Worm (Caenorhabditis elegans) whole organism, L2 larva: ENCODE data around the gene F52E4.5.

Experiments
- C34F6.9 ChIP-seq: fragments of 150-350 bp; optimal IDR thresholded peaks from 2 replicates; lab custom pipeline; 2014; ENCODE audit warnings: missing biosample characterization, missing genetic modification characterization
- F13H6.1 ChIP-seq: sonication (generic microtip); optimal IDR thresholded peaks from 2 replicates; lab custom pipeline; 2016; ENCODE audit warnings: missing genetic modification characterization, missing compliant biosample characterization
- alr-1 ChIP-seq: fragments of 150-350 bp; optimal IDR thresholded peaks from 2 replicates; lab custom pipeline; 2014; ENCODE audit warnings: missing biosample characterization, missing genetic modification characterization
- blmp-1 ChIP-seq: sonication (generic microtip); optimal IDR thresholded peaks from 2 replicates; lab custom pipeline; 2017; ENCODE audit warnings: missing genetic modification characterization, mild to moderate bottlenecking, missing compliant biosample characterization, antibody characterized with exemption, moderate library complexity; ENCODE audit not compliant: insufficient read depth
- ceh-16 ChIP-seq: fragments of 150-350 bp; optimal IDR thresholded peaks from 2 replicates; lab custom pipeline; 2014; ENCODE audit warnings: missing biosample characterization, missing genetic modification characterization
- ceh-82 ChIP-seq: fragments of 150-350 bp; optimal IDR thresholded peaks from 2 replicates; lab custom pipeline; 2014; ENCODE audit warnings: missing biosample characterization, missing genetic modification characterization
- crh-2 ChIP-seq: sonication (generic microtip); optimal IDR thresholded peaks from 2 replicates; lab custom pipeline; 2017; ENCODE audit warnings: missing biosample characterization, missing genetic modification characterization
- dmd-4 ChIP-seq: sonication (generic microtip); optimal IDR thresholded peaks from 2 replicates; lab custom pipeline; 2017; ENCODE audit warnings: missing biosample characterization, missing genetic modification characterization
- egl-27 ChIP-seq: sonication (generic microtip); optimal IDR thresholded peaks from 3 replicates; lab custom pipeline; 2017; ENCODE audit warnings: missing biosample characterization, missing genetic modification reagents, missing genetic modification characterization
- elt-1 ChIP-seq: fragments of 150-350 bp; optimal IDR thresholded peaks from 2 replicates; lab custom pipeline; 2014; ENCODE audit warnings: missing biosample characterization, missing genetic modification characterization
- fos-1 ChIP-seq: fragments of 150-350 bp; optimal IDR thresholded peaks from 2 replicates; lab custom pipeline; 2014; ENCODE audit warnings: missing biosample characterization, missing genetic modification characterization
- gmeb-1 ChIP-seq: fragments of 150-350 bp; optimal IDR thresholded peaks from 2 replicates; lab custom pipeline; 2014; ENCODE audit warnings: missing biosample characterization, missing genetic modification characterization
- lin-11 ChIP-seq: fragments of 150-350 bp; sonication (generic microtip); optimal IDR thresholded peaks from 2 replicates; lab custom pipeline; 2014; ENCODE audit warnings: missing biosample characterization, missing genetic modification characterization, inconsistent platforms, mixed read lengths
- lin-13 ChIP-seq: fragments of 150-350 bp; optimal IDR thresholded peaks from 2 replicates; lab custom pipeline; 2014; ENCODE audit warnings: missing biosample characterization, missing genetic modification reagents, missing genetic modification characterization
- lin-39 ChIP-seq: fragments of 150-350 bp; optimal IDR thresholded peaks from 2 replicates; lab custom pipeline; 2014; ENCODE audit warnings: missing biosample characterization, missing genetic modification reagents, missing genetic modification characterization
- lsy-2 ChIP-seq, 2 experiments: fragments of 150-350 bp in 1 of 2; sonication (generic microtip) in 1 of 2; optimal IDR thresholded peaks; 2 replicates each; lab custom pipeline; 2014 to 2017; ENCODE audit warnings: missing biosample characterization in 2 of 2, missing genetic modification characterization in 2 of 2
- mab-5 ChIP-seq: fragments of 150-350 bp; optimal IDR thresholded peaks from 2 replicates; lab custom pipeline; 2014; ENCODE audit warnings: missing biosample characterization, missing genetic modification characterization
- mbf-1 ChIP-seq: sonication (generic microtip); optimal IDR thresholded peaks from 2 replicates; lab custom pipeline; 2017; ENCODE audit warnings: missing biosample characterization, missing genetic modification characterization
- mdl-1 ChIP-seq, 2 experiments: fragments of 150-350 bp in 1 of 2; sonication (generic microtip) in 1 of 2; optimal IDR thresholded peaks; 2 replicates each; lab custom pipeline; 2017; ENCODE audit warnings: missing biosample characterization in 2 of 2, missing genetic modification characterization in 2 of 2
- nhr-11 ChIP-seq: fragments of 150-350 bp; optimal IDR thresholded peaks from 2 replicates; lab custom pipeline; 2014; ENCODE audit warnings: missing biosample characterization, missing genetic modification characterization
- nhr-129 ChIP-seq: fragments of 150-350 bp; optimal IDR thresholded peaks from 2 replicates; lab custom pipeline; 2014; ENCODE audit warnings: missing biosample characterization, missing genetic modification characterization
- nhr-23 ChIP-seq: fragments of 150-350 bp; optimal IDR thresholded peaks from 2 replicates; lab custom pipeline; 2014; ENCODE audit warnings: missing biosample characterization, missing genetic modification reagents, missing genetic modification characterization
- nhr-6 ChIP-seq: fragments of 150-350 bp; optimal IDR thresholded peaks from 2 replicates; lab custom pipeline; 2014; ENCODE audit warnings: missing biosample characterization, missing genetic modification characterization
- nhr-77 ChIP-seq: fragments of 150-350 bp; optimal IDR thresholded peaks from 2 replicates; lab custom pipeline; 2014; ENCODE audit warnings: missing biosample characterization, missing genetic modification characterization
- sem-4 ChIP-seq: fragments of 150-350 bp; optimal IDR thresholded peaks from 2 replicates; lab custom pipeline; 2014; ENCODE audit warnings: missing biosample characterization, missing genetic modification reagents, missing genetic modification characterization
- skn-1 ChIP-seq: sonication (generic microtip); optimal IDR thresholded peaks from 2 replicates; lab custom pipeline; 2017; ENCODE audit warnings: missing biosample characterization, missing genetic modification characterization
- sma-9 ChIP-seq, 2 experiments: fragments of 150-350 bp in 1 of 2; sonication (generic microtip) in 1 of 2; optimal IDR thresholded peaks; 2 replicates each; lab custom pipeline; 2014 to 2016; ENCODE audit warnings: missing genetic modification characterization in 2 of 2, mild to moderate bottlenecking in 1 of 2, missing biosample characterization in 1 of 2, missing compliant biosample characterization in 1 of 2, missing genetic modification reagents in 1 of 2, moderate library complexity in 1 of 2
- snpc-4 ChIP-seq: fragments of 150-350 bp; optimal IDR thresholded peaks from 2 replicates; lab custom pipeline; 2014; ENCODE audit warnings: missing biosample characterization, missing genetic modification characterization
- unc-39 ChIP-seq: fragments of 150-350 bp; optimal IDR thresholded peaks from 2 replicates; lab custom pipeline; 2014; ENCODE audit warnings: missing biosample characterization, missing genetic modification characterization
- unc-55 ChIP-seq: fragments of 150-350 bp; sonication (generic microtip); optimal IDR thresholded peaks from 3 replicates; lab custom pipeline; 2014; ENCODE audit warnings: missing biosample characterization, missing genetic modification reagents, missing genetic modification characterization
- unc-62 ChIP-seq: fragments of 150-350 bp; optimal IDR thresholded peaks from 2 replicates; lab custom pipeline; 2014; ENCODE audit warnings: missing biosample characterization, missing genetic modification reagents, missing genetic modification characterization
- zag-1 ChIP-seq: fragments of 150-350 bp; optimal IDR thresholded peaks from 2 replicates; lab custom pipeline; 2014; ENCODE audit warnings: missing biosample characterization, missing genetic modification characterization
- ztf-1 ChIP-seq: fragments of 200-800 bp; sonication (Bioruptor generic); conservative IDR thresholded peaks from 2 replicates; pipeline ENCODE4 v1.3.6; 2022; ENCODE audit warnings: missing genetic modification characterization, missing compliant biosample characterization
- ztf-4 ChIP-seq: fragments of 150-350 bp; optimal IDR thresholded peaks from 2 replicates; lab custom pipeline; 2014; ENCODE audit warnings: missing biosample characterization, missing genetic modification characterization

F52E4.5 gene

ce11 chrX:3056098-3056497 lies 31.0 kb downstream of the F52E4.5 start:
- TF ChIP-seq snpc-4 (tag; lab: Kevin White, UChicago) (peak; percentile 32), elt-1 (tag; lab: Kevin White, UChicago) (no peak)

ce11 chrX:3054802-3055201 lies 32.3 kb downstream of the F52E4.5 start, which contains the start of gene twk-26:
TSS of gene twk-26 (minus strand) at chrX:3054824.
- TF ChIP-seq alr-1 (tag; lab: Kevin White, UChicago) (no peak), sma-9 (GFP tag; optimal IDR thresholded peaks at IDR 0.05; lab: Kevin White, UChicago) (peak; percentile 43), sma-9 (tag; optimal IDR thresholded peaks at IDR 0.05; lab: Kevin White, UChicago) (no peak), fos-1 (tag; lab: Kevin White, UChicago) (peak; percentile 37)

- peak; percentile 27 for TF ChIP-seq sma-9 (GFP tag; optimal IDR thresholded peaks at IDR 0.05; lab: Kevin White, UChicago)
- no peak for TF ChIP-seq sma-9 (tag; optimal IDR thresholded peaks at IDR 0.05; lab: Kevin White, UChicago)
- no peak for TF ChIP-seq lsy-2 (tag; optimal IDR thresholded peaks at IDR 0.05; lab: Kevin White, UChicago)
Measured at ce11 chrX:3054394-3054793, 32.8 kb downstream of the F52E4.5 start.

ce11 chrX:3051315-3051993 lies 35.7 kb downstream of the F52E4.5 start:
- TF ChIP-seq gmeb-1 (tag; lab: Kevin White, UChicago) (no peak), ceh-16 (tag; lab: Kevin White, UChicago) (no peak), ztf-4 (no peak), unc-39 (tag; lab: Kevin White, UChicago) (no peak), lsy-2 (tag; optimal IDR thresholded peaks at IDR 0.05; lab: Kevin White, UChicago) (no peak), lin-39 (tag; lab: Kevin White, UChicago) (no peak), sma-9 (GFP tag; optimal IDR thresholded peaks at IDR 0.05; lab: Kevin White, UChicago) (no peak), sma-9 (tag; optimal IDR thresholded peaks at IDR 0.05; lab: Kevin White, UChicago) (no peak), lin-11 (no peak), lin-13 (no peak), alr-1 (tag; lab: Kevin White, UChicago) (no peak)

ce11 chrX:3049233-3049632 lies 37.9 kb downstream of the F52E4.5 start:
- TF ChIP-seq nhr-129 (peak; percentile 78), egl-27 (tag; lab: Kevin White, UChicago) (peak; percentile 56), nhr-6 (no peak), nhr-11 (no peak), gmeb-1 (tag; lab: Kevin White, UChicago) (no peak), lin-39 (tag; lab: Kevin White, UChicago) (no peak), F13H6.1 (tag; lab: Kevin White, UChicago) (peak; percentile 76), unc-55 (peak; percentile 78), crh-2 (tag; lab: Kevin White, UChicago) (peak; percentile 49), elt-1 (tag; lab: Kevin White, UChicago) (no peak), dmd-4 (tag; lab: Kevin White, UChicago) (no peak), zag-1 (peak; percentile 28), mbf-1 (no peak), mab-5 (tag; lab: Kevin White, UChicago) (peak; percentile 41), ceh-82 (tag; lab: Kevin White, UChicago) (no peak), snpc-4 (tag; lab: Kevin White, UChicago) (no peak), skn-1 (tag; lab: Kevin White, UChicago) (no peak), fos-1 (tag; lab: Kevin White, UChicago) (peak; percentile 70), lin-11 (peak; percentile 47), mdl-1 (tag; optimal IDR thresholded peaks at IDR 0.05; lab: Kevin White, UChicago) (peak; percentile 37 to 46), nhr-23 (tag; lab: Kevin White, UChicago) (no peak), unc-39 (tag; lab: Kevin White, UChicago) (no peak), C34F6.9 (tag; lab: Kevin White, UChicago) (peak; percentile 58), sma-9 (GFP tag; optimal IDR thresholded peaks at IDR 0.05; lab: Kevin White, UChicago) (peak; percentile 61), sma-9 (tag; optimal IDR thresholded peaks at IDR 0.05; lab: Kevin White, UChicago) (no peak), nhr-77 (tag; lab: Kevin White, UChicago) (no peak), unc-62 (GFP tag; lab: Kevin White, UChicago) (no peak), blmp-1 (tag; lab: Kevin White, UChicago) (no peak), lsy-2 (tag; optimal IDR thresholded peaks at IDR 0.05; lab: Kevin White, UChicago) (peak in 1 of 2 experiments; percentile 60), ztf-1 (GFP tag; lab: Robert Waterston, UW) (no peak), sem-4 (tag; lab: Kevin White, UChicago) (peak; percentile 30)
